Worm (Caenorhabditis elegans) whole organism, young adult: ENCODE data around the gene srh-18.

Experiments used
- B0019.2 ChIP-seq: fragments of 200-800 bp; sonication (Bioruptor generic); conservative IDR thresholded peaks from 2 replicates; pipeline ENCODE4 v1.3.6; 2022; ENCODE audit warnings: missing genetic modification reagents, missing genetic modification characterization, missing compliant biosample characterization
- B0261.1 ChIP-seq: sonication (generic microtip); optimal IDR thresholded peaks from 2 replicates; lab custom pipeline; 2016; ENCODE audit warnings: mild to moderate bottlenecking, missing genetic modification characterization, moderate library complexity, missing compliant biosample characterization
- B0336.3 ChIP-seq: fragments of 200-800 bp; sonication (Bioruptor generic); IDR thresholded peaks from 2 replicates; pipeline ENCODE4 v1.3.6; 2022; ENCODE audit warnings: missing genetic modification characterization, missing compliant biosample characterization
- F39B2.1 ChIP-seq: fragments of 200-800 bp; sonication (Bioruptor generic); IDR thresholded peaks from 2 replicates; pipeline ENCODE4 v1.3.6; 2022; ENCODE audit warnings: missing genetic modification reagents, missing genetic modification characterization, missing compliant biosample characterization
- F52B5.7 ChIP-seq: sonication (generic microtip); optimal IDR thresholded peaks from 2 replicates; lab custom pipeline; 2016; ENCODE audit warnings: mild to moderate bottlenecking, missing genetic modification characterization, missing compliant biosample characterization
- F57C9.4 ChIP-seq: sonication (generic microtip); optimal IDR thresholded peaks from 2 replicates; lab custom pipeline; 2017; ENCODE audit warnings: mild to moderate bottlenecking, missing genetic modification characterization, missing compliant biosample characterization
- K12H6.12 ChIP-seq: fragments of 200-800 bp; sonication (Bioruptor generic); optimal IDR thresholded peaks from 2 replicates; lab custom pipeline; 2018; ENCODE audit warnings: mild to moderate bottlenecking, missing genetic modification characterization, missing compliant biosample characterization
- T07F8.4 ChIP-seq: sonication (generic microtip); optimal IDR thresholded peaks from 2 replicates; lab custom pipeline; 2016; ENCODE audit warnings: mild to moderate bottlenecking, missing genetic modification characterization, moderate library complexity, missing compliant biosample characterization
- T26A5.8 ChIP-seq: sonication (generic microtip); optimal IDR thresholded peaks from 2 replicates; lab custom pipeline; 2016; ENCODE audit warnings: missing genetic modification characterization, missing compliant biosample characterization
- Y53F4B.3 ChIP-seq: fragments of 200-800 bp; sonication (Bioruptor generic); IDR thresholded peaks from 2 replicates; pipeline ENCODE4 v1.3.6; 2022; ENCODE audit warnings: missing genetic modification reagents, missing genetic modification characterization, missing compliant biosample characterization
- ZK185.1 ChIP-seq: sonication (generic microtip); optimal IDR thresholded peaks from 2 replicates; lab custom pipeline; 2016; ENCODE audit warnings: mild to moderate bottlenecking, missing genetic modification characterization, missing compliant biosample characterization; ENCODE audit not compliant: poor library complexity, severe bottlenecking
- akir-1 ChIP-seq: fragments of 200-800 bp; sonication (Bioruptor generic); optimal IDR thresholded peaks from 2 replicates; lab custom pipeline; 2018; ENCODE audit warnings: mild to moderate bottlenecking, missing genetic modification characterization, moderate library complexity, missing compliant biosample characterization
- attf-3 ChIP-seq: fragments of 200-800 bp; sonication (Bioruptor generic); conservative IDR thresholded peaks from 2 replicates; pipeline ENCODE4 v1.3.6; 2022; ENCODE audit warnings: missing genetic modification reagents, missing genetic modification characterization, missing compliant biosample characterization
- bed-2 ChIP-seq: fragments of 200-800 bp; sonication (Bioruptor generic); IDR thresholded peaks from 2 replicates; pipeline ENCODE4 v1.3.6; 2022; ENCODE audit warnings: missing genetic modification reagents, missing genetic modification characterization, missing compliant biosample characterization
- cebp-2 ChIP-seq: fragments of 200-800 bp; sonication (Bioruptor generic); IDR thresholded peaks from 2 replicates; pipeline ENCODE4 v1.3.6; 2022; ENCODE audit warnings: missing genetic modification characterization, missing compliant biosample characterization
- ceh-40 ChIP-seq: fragments of 200-800 bp; sonication (Bioruptor generic); IDR thresholded peaks from 2 replicates; pipeline ENCODE4 v1.3.6; 2022; ENCODE audit warnings: missing genetic modification characterization, missing compliant biosample characterization
- ceh-91 ChIP-seq: fragments of 200-800 bp; sonication (Bioruptor generic); IDR thresholded peaks from 2 replicates; pipeline ENCODE4 v1.3.6; 2022; ENCODE audit warnings: missing genetic modification reagents, missing genetic modification characterization, missing compliant biosample characterization
- dpff-1 ChIP-seq: sonication (generic microtip); optimal IDR thresholded peaks from 2 replicates; lab custom pipeline; 2017; ENCODE audit warnings: mild to moderate bottlenecking, missing genetic modification characterization, missing compliant biosample characterization
- egl-44 ChIP-seq: fragments of 200-800 bp; sonication (Bioruptor generic); IDR thresholded peaks from 2 replicates; pipeline ENCODE4 v1.3.6; 2022; ENCODE audit warnings: missing genetic modification reagents, missing genetic modification characterization, missing compliant biosample characterization
- fkh-3 ChIP-seq: sonication (generic microtip); optimal IDR thresholded peaks from 2 replicates; lab custom pipeline; 2016; ENCODE audit warnings: mild to moderate bottlenecking, missing genetic modification characterization, missing compliant biosample characterization
- hmg-20 ChIP-seq: fragments of 200-800 bp; sonication (Bioruptor generic); IDR thresholded peaks from 2 replicates; pipeline ENCODE4 v1.3.6; 2022; ENCODE audit warnings: missing genetic modification reagents, missing genetic modification characterization, missing compliant biosample characterization
- hrde-1 ChIP-seq: sonication (generic microtip); optimal IDR thresholded peaks from 2 replicates; lab custom pipeline; 2016; ENCODE audit warnings: missing genetic modification characterization, mild to moderate bottlenecking, missing compliant biosample characterization, moderate library complexity, missing genotype, missing genetic modification reagents, borderline replicate concordance
- lag-1 ChIP-seq: fragments of 200-800 bp; sonication (Bioruptor generic); IDR thresholded peaks from 2 replicates; pipeline ENCODE4 v1.3.6; 2022; ENCODE audit warnings: missing genetic modification reagents, missing genetic modification characterization, missing compliant biosample characterization
- let-526 ChIP-seq: fragments of 200-800 bp; sonication (Bioruptor generic); IDR thresholded peaks from 2 replicates; pipeline ENCODE4 v1.3.6; 2022; ENCODE audit warnings: missing genetic modification reagents, missing genetic modification characterization, missing compliant biosample characterization
- lin-26 ChIP-seq: fragments of 200-800 bp; sonication (Bioruptor generic); IDR thresholded peaks from 2 replicates; pipeline ENCODE4 v1.3.6; 2022; ENCODE audit warnings: missing genetic modification reagents, missing genetic modification characterization, missing compliant biosample characterization
- lin-35 ChIP-seq, 3 experiments: fragments of 150-350 bp in 2 of 3; sonication (generic microtip) in 1 of 3; optimal IDR thresholded peaks; 2 replicates each; lab custom pipeline; 2014 to 2018; ENCODE audit warnings: missing biosample characterization in 3 of 3, missing genetic modification characterization in 3 of 3, missing genetic modification reagents in 3 of 3
- lsy-27 ChIP-seq: sonication (generic microtip); optimal IDR thresholded peaks from 2 replicates; lab custom pipeline; 2017; ENCODE audit warnings: missing genetic modification characterization, mild to moderate bottlenecking, missing compliant biosample characterization, antibody characterized with exemption, missing genotype, borderline replicate concordance; ENCODE audit not compliant: insufficient read depth
- madf-10 ChIP-seq: sonication (generic microtip); optimal IDR thresholded peaks from 2 replicates; lab custom pipeline; 2016; ENCODE audit warnings: mild to moderate bottlenecking, missing genetic modification characterization, missing compliant biosample characterization
- mel-28 ChIP-seq: sonication (generic microtip); optimal IDR thresholded peaks from 2 replicates; lab custom pipeline; 2016; ENCODE audit warnings: borderline replicate concordance, mild to moderate bottlenecking, missing genetic modification characterization, missing compliant biosample characterization
- mxl-1 ChIP-seq: sonication (generic microtip); optimal IDR thresholded peaks from 2 replicates; lab custom pipeline; 2016; ENCODE audit warnings: missing genetic modification characterization, missing compliant biosample characterization
- nfya-1 ChIP-seq: sonication (generic microtip); optimal IDR thresholded peaks from 2 replicates; lab custom pipeline; 2017; ENCODE audit warnings: antibody characterized with exemption, missing compliant biosample characterization, missing genetic modification characterization, borderline replicate concordance; ENCODE audit not compliant: insufficient read depth
- nfya-2 ChIP-seq: fragments of 200-800 bp; sonication (Bioruptor generic); IDR thresholded peaks from 2 replicates; pipeline ENCODE4 v1.3.6; 2022; ENCODE audit warnings: missing genetic modification reagents, missing genetic modification characterization, missing compliant biosample characterization
- pbrm-1 ChIP-seq: fragments of 200-800 bp; sonication (Bioruptor generic); IDR thresholded peaks from 2 replicates; pipeline ENCODE4 v1.3.6; 2022; ENCODE audit warnings: missing genetic modification reagents, missing genetic modification characterization, missing compliant biosample characterization
- repo-1 ChIP-seq: sonication (generic microtip); optimal IDR thresholded peaks from 2 replicates; lab custom pipeline; 2017; ENCODE audit warnings: mild to moderate bottlenecking, missing genetic modification characterization, missing compliant biosample characterization
- snpc-1.1 ChIP-seq: sonication (generic microtip); optimal IDR thresholded peaks from 2 replicates; lab custom pipeline; 2017; ENCODE audit warnings: missing genetic modification characterization, mild to moderate bottlenecking, missing compliant biosample characterization, antibody characterized with exemption, moderate library complexity, missing genotype, missing genetic modification reagents; ENCODE audit not compliant: insufficient read depth
- snpc-1.3 ChIP-seq: sonication (generic microtip); optimal IDR thresholded peaks from 2 replicates; lab custom pipeline; 2017; ENCODE audit warnings: missing genetic modification characterization, mild to moderate bottlenecking, missing compliant biosample characterization, antibody characterized with exemption, moderate library complexity, missing genotype, missing genetic modification reagents; ENCODE audit not compliant: insufficient read depth
- tbp1 ChIP-seq: fragments of 200-800 bp; sonication (Bioruptor generic); optimal IDR thresholded peaks from 2 replicates; lab custom pipeline; 2018; ENCODE audit warnings: mild to moderate bottlenecking, missing genetic modification characterization, missing compliant biosample characterization
- tlf-1 ChIP-seq: fragments of 200-800 bp; sonication (Bioruptor generic); optimal IDR thresholded peaks from 2 replicates; lab custom pipeline; 2018; ENCODE audit warnings: mild to moderate bottlenecking, missing genetic modification characterization, missing compliant biosample characterization
- unc-130 ChIP-seq: sonication (generic microtip); optimal IDR thresholded peaks from 2 replicates; lab custom pipeline; 2016; ENCODE audit warnings: missing genetic modification reagents, missing genetic modification characterization, missing compliant biosample characterization
- ztf-26 ChIP-seq: sonication (generic microtip); optimal IDR thresholded peaks from 2 replicates; lab custom pipeline; 2017; ENCODE audit warnings: missing genetic modification characterization, missing compliant biosample characterization
- ztf-28 ChIP-seq: fragments of 200-800 bp; sonication (Bioruptor generic); IDR thresholded peaks from 2 replicates; pipeline ENCODE4 v1.3.6; 2022; ENCODE audit warnings: missing genetic modification reagents, missing genetic modification characterization, missing compliant biosample characterization

The srh-18 gene

DNA sequence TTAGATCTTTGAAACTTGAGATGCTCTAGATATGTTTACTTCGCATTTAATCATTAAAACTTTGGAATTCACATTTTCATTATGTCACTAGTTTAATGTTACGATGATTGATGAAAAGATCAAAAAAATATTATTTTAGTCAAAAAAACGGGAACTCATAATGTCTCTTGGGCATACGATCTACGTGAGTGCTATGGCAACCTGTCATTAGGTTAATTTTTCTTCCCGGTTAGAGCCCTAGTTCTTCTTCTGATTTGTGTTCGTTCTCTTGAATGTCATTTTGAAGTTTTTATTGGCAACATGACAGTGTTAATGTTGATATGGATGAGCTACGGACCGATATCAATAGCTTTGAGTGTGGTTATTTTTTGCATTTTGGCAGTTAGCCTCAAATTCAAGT, 45.2 kb downstream of the srh-18 start, which contains the start of gene srg-46:
Gene srg-46 (plus strand): TSS at position 301 of the 400 bp plus-strand sequence.
- TF ChIP-seq B0336.3 (GFP tag; lab: Robert Waterston, UW) (no peak), Y53F4B.3 (GFP tag; lab: Robert Waterston, UW) (no peak), mel-28 (no peak), F52B5.7 (tag; lab: Kevin White, UChicago) (no peak), snpc-1.3 (no peak), attf-3 (GFP tag; lab: Robert Waterston, UW) (no peak), lin-35 (GFP tag; optimal IDR thresholded peaks at IDR 0.05; lab: Kevin White, UChicago) (no peak), B0019.2 (GFP tag; lab: Robert Waterston, UW) (no peak), nfya-1 (tag; lab: Kevin White, UChicago) (no peak), mxl-1 (tag; lab: Kevin White, UChicago) (no peak), ztf-28 (GFP tag; lab: Robert Waterston, UW) (no peak), egl-44 (GFP tag; lab: Robert Waterston, UW) (no peak), cebp-2 (GFP tag; lab: Robert Waterston, UW) (no peak), lin-26 (GFP tag; lab: Robert Waterston, UW) (no peak), repo-1 (tag; lab: Kevin White, UChicago) (no peak)

DNA sequence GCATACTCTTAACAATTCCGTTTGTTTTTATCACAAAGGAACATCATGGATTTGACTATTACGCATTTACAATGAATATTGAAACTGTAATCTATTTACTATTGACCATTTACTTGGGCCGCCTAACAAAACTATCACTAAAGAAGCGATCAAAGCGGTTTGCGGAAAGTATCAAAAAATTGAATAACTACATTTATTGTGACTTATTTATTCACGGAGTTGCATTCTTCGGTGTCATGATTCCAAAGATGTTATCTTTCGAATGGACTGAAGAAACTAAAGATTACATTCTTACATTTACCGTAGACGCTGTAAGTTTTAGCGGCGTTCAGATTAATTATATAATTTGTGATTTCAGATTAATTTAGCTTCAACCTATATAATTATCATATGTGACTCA, 46.0 kb downstream of the srh-18 start:
- TF ChIP-seq lsy-27 (tag; lab: Kevin White, UChicago): no peak
- TF ChIP-seq madf-10 (tag; lab: Kevin White, UChicago): no peak
- no peak for TF ChIP-seq lin-35 (GFP tag; optimal IDR thresholded peaks at IDR 0.05; lab: Kevin White, UChicago)
- no peak for TF ChIP-seq mel-28
- no peak for TF ChIP-seq bed-2 (GFP tag; lab: Robert Waterston, UW)
- TF ChIP-seq lin-26 (GFP tag; lab: Robert Waterston, UW): no peak
- no peak for TF ChIP-seq snpc-1.3
- TF ChIP-seq dpff-1: no peak
- no peak for TF ChIP-seq K12H6.12 (tag; lab: Kevin White, UChicago)
- no peak for TF ChIP-seq fkh-3 (tag; lab: Kevin White, UChicago)
- no peak for TF ChIP-seq attf-3 (GFP tag; lab: Robert Waterston, UW)
- TF ChIP-seq ceh-40 (GFP tag; lab: Robert Waterston, UW): no peak
- no peak for TF ChIP-seq pbrm-1 (GFP tag; lab: Robert Waterston, UW)
- TF ChIP-seq lag-1: no peak

DNA sequence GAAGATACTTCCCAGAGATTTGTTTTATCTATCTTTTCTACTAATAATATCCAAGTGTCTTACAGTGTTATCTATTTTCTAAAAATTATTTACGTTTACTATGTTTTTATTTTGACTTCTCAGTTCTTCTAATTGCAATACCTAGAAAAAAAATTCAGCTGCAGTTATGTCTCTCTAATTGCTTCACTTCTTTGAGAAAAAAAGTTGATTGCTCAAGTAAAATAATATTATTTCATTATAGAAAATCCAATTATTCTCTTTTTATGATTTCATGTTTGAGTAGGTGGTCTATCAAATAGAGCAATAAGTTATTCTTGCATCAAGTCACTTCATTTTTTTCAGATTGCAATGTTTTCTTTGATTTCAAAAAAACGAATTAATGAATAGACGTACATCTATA, 48.2 kb downstream of the srh-18 start:
- TF ChIP-seq lin-35 (GFP tag; optimal IDR thresholded peaks at IDR 0.05; lab: Kevin White, UChicago) (no peak), let-526 (GFP tag; lab: Robert Waterston, UW) (no peak), hrde-1 (no peak), ceh-91 (GFP tag; lab: Robert Waterston, UW) (no peak), tlf-1 (GFP tag; lab: Kevin White, UChicago) (no peak), unc-130 (GFP tag; lab: Kevin White, UChicago) (no peak), tbp1 (no peak), akir-1 (GFP tag; lab: Kevin White, UChicago) (no peak)

DNA sequence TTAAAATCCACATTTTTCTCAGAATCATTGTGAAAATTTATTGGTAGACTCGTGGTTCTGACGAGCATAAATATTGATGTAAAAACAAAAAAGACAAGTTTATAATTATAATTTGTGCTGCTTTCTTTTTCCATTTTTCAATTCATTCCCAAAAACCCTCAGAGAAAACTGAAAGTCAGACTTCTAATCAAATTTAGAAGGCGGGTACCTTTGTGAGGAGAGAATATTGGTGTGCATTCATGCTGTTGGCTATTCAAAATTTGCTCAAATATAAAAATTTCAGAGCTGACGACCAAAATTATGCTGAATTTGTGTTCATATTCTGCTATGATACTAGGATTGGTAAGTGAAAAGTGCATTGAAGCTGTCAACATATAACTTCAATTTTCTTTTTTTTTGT, 48.8 kb downstream of the srh-18 start, which contains the start of gene srx-125:
Gene srx-125 (plus strand): TSS at position 301 of the 400 bp plus-strand sequence.
- no peak for TF ChIP-seq nfya-2 (GFP tag; lab: Robert Waterston, UW)
- TF ChIP-seq ztf-28 (GFP tag; lab: Robert Waterston, UW): no peak
- no peak for TF ChIP-seq F39B2.1 (GFP tag; lab: Robert Waterston, UW)
- TF ChIP-seq B0261.1 (tag; lab: Kevin White, UChicago): no peak
- no peak for TF ChIP-seq ztf-26
- no peak for TF ChIP-seq T26A5.8
- TF ChIP-seq pbrm-1 (GFP tag; lab: Robert Waterston, UW): no peak
- no peak for TF ChIP-seq tbp1
- no peak for TF ChIP-seq T07F8.4
- no peak for TF ChIP-seq akir-1 (GFP tag; lab: Kevin White, UChicago)
- TF ChIP-seq snpc-1.1 (tag; lab: Kevin White, UChicago): no peak
- TF ChIP-seq bed-2 (GFP tag; lab: Robert Waterston, UW): no peak
- TF ChIP-seq ZK185.1: no peak
- TF ChIP-seq hmg-20: no peak
- TF ChIP-seq F57C9.4: no peak
